Worm (Caenorhabditis elegans) whole organism, young adult: ENCODE measurements around the gene F56D2.3.
A peak's percentile ranks its signal among the peaks of the same experiment; 100 is the strongest.

Source experiments
- B0019.2 ChIP-seq: fragments of 200-800 bp; sonication (Bioruptor generic); conservative IDR thresholded peaks from 2 replicates; pipeline ENCODE4 v1.3.6; 2022; ENCODE audit warnings: missing genetic modification reagents, missing genetic modification characterization, missing compliant biosample characterization
- B0035.1 ChIP-seq: sonication (generic microtip); optimal IDR thresholded peaks from 2 replicates; lab custom pipeline; 2016; ENCODE audit warnings: missing genetic modification characterization, mild to moderate bottlenecking, missing compliant biosample characterization, missing genotype, missing genetic modification reagents
- B0336.3 ChIP-seq: fragments of 200-800 bp; sonication (Bioruptor generic); IDR thresholded peaks from 2 replicates; pipeline ENCODE4 v1.3.6; 2022; ENCODE audit warnings: missing genetic modification characterization, missing compliant biosample characterization
- C06A6.2 ChIP-seq: fragments of 200-800 bp; sonication (Bioruptor generic); conservative IDR thresholded peaks from 2 replicates; pipeline ENCODE4 v1.3.6; 2022; ENCODE audit warnings: missing genetic modification characterization, missing compliant biosample characterization
- F10E7.11 ChIP-seq: sonication (generic microtip); optimal IDR thresholded peaks from 2 replicates; lab custom pipeline; 2017; ENCODE audit warnings: mild to moderate bottlenecking, missing genetic modification characterization, moderate library complexity, missing compliant biosample characterization
- F22D6.2 ChIP-seq: sonication (generic microtip); optimal IDR thresholded peaks from 2 replicates; lab custom pipeline; 2016; ENCODE audit warnings: mild to moderate bottlenecking, missing genetic modification characterization, missing compliant biosample characterization
- F52B5.7 ChIP-seq: sonication (generic microtip); optimal IDR thresholded peaks from 2 replicates; lab custom pipeline; 2016; ENCODE audit warnings: mild to moderate bottlenecking, missing genetic modification characterization, missing compliant biosample characterization
- F57C9.4 ChIP-seq: sonication (generic microtip); optimal IDR thresholded peaks from 2 replicates; lab custom pipeline; 2017; ENCODE audit warnings: mild to moderate bottlenecking, missing genetic modification characterization, missing compliant biosample characterization
- ama-1 ChIP-seq, 3 experiments: fragments of 150-350 bp in 1 of 3; sonication (generic microtip) in 2 of 3; optimal IDR thresholded peaks; 2 replicates each; lab custom pipeline; 2014 to 2018; ENCODE audit warnings: missing biosample characterization in 2 of 3, missing genetic modification characterization in 2 of 3, missing genetic modification reagents in 2 of 3
- aptf-3 ChIP-seq: fragments of 200-800 bp; sonication (Bioruptor generic); IDR thresholded peaks from 2 replicates; pipeline ENCODE4 v1.3.6; 2022; ENCODE audit warnings: missing genetic modification characterization, missing compliant biosample characterization
- atf-7 ChIP-seq: sonication (generic microtip); optimal IDR thresholded peaks from 2 replicates; lab custom pipeline; 2017; ENCODE audit warnings: mild to moderate bottlenecking, missing genetic modification characterization, missing compliant biosample characterization
- athp-1 ChIP-seq: sonication (generic microtip); optimal IDR thresholded peaks from 2 replicates; lab custom pipeline; 2017; ENCODE audit warnings: mild to moderate bottlenecking, missing genetic modification characterization, missing compliant biosample characterization
- attf-3 ChIP-seq: fragments of 200-800 bp; sonication (Bioruptor generic); conservative IDR thresholded peaks from 2 replicates; pipeline ENCODE4 v1.3.6; 2022; ENCODE audit warnings: missing genetic modification reagents, missing genetic modification characterization, missing compliant biosample characterization
- attf-5 ChIP-seq: fragments of 200-800 bp; sonication (Bioruptor generic); optimal IDR thresholded peaks from 2 replicates; lab custom pipeline; 2018; ENCODE audit warnings: mild to moderate bottlenecking, missing genetic modification characterization, missing compliant biosample characterization
- bed-1 ChIP-seq: fragments of 200-800 bp; sonication (Bioruptor generic); IDR thresholded peaks from 2 replicates; pipeline ENCODE4 v1.3.6; 2022; ENCODE audit warnings: missing genetic modification reagents, missing genetic modification characterization, missing compliant biosample characterization
- cebp-1 ChIP-seq, 2 experiments: fragments of 200-800 bp in 1 of 2; sonication (Bioruptor generic) in 1 of 2; sonication (generic microtip) in 1 of 2; IDR thresholded peaks in 1 of 2; optimal IDR thresholded peaks in 1 of 2; 2 replicates each; pipeline versions ENCODE4 v1.3.6 to Lab custom; 2017 to 2022; ENCODE audit warnings: missing compliant biosample characterization in 2 of 2, missing genetic modification characterization in 2 of 2, mild to moderate bottlenecking in 1 of 2, missing genetic modification reagents in 1 of 2, moderate library complexity in 1 of 2
- cebp-2 ChIP-seq: fragments of 200-800 bp; sonication (Bioruptor generic); IDR thresholded peaks from 2 replicates; pipeline ENCODE4 v1.3.6; 2022; ENCODE audit warnings: missing genetic modification characterization, missing compliant biosample characterization
- die-1 ChIP-seq: sonication (generic microtip); optimal IDR thresholded peaks from 2 replicates; lab custom pipeline; 2016; ENCODE audit warnings: missing genotype, mild to moderate bottlenecking, missing genetic modification characterization, missing compliant biosample characterization
- dox-1 ChIP-seq: fragments of 200-800 bp; sonication (Bioruptor generic); IDR thresholded peaks from 2 replicates; pipeline ENCODE4 v1.3.6; 2022; ENCODE audit warnings: missing genetic modification reagents, missing genetic modification characterization, missing compliant biosample characterization
- dpff-1 ChIP-seq: sonication (generic microtip); optimal IDR thresholded peaks from 2 replicates; lab custom pipeline; 2017; ENCODE audit warnings: mild to moderate bottlenecking, missing genetic modification characterization, missing compliant biosample characterization
- egl-18 ChIP-seq: fragments of 200-800 bp; sonication (Bioruptor generic); IDR thresholded peaks from 2 replicates; pipeline ENCODE4 v1.3.6; 2022; ENCODE audit warnings: missing genetic modification reagents, missing genetic modification characterization, missing compliant biosample characterization
- egl-44 ChIP-seq: fragments of 200-800 bp; sonication (Bioruptor generic); IDR thresholded peaks from 2 replicates; pipeline ENCODE4 v1.3.6; 2022; ENCODE audit warnings: missing genetic modification reagents, missing genetic modification characterization, missing compliant biosample characterization
- ekl-4 ChIP-seq: fragments of 200-800 bp; sonication (Bioruptor generic); IDR thresholded peaks from 2 replicates; pipeline ENCODE4 v1.3.6; 2022; ENCODE audit warnings: missing genetic modification reagents, missing genetic modification characterization, missing compliant biosample characterization
- fkh-3 ChIP-seq: sonication (generic microtip); optimal IDR thresholded peaks from 2 replicates; lab custom pipeline; 2016; ENCODE audit warnings: mild to moderate bottlenecking, missing genetic modification characterization, missing compliant biosample characterization
- hmg-1.2 ChIP-seq: fragments of 200-800 bp; sonication (Bioruptor generic); IDR thresholded peaks from 2 replicates; pipeline ENCODE4 v1.3.6; 2022; ENCODE audit warnings: missing genetic modification reagents, missing genetic modification characterization, missing compliant biosample characterization
- hsf-1 ChIP-seq: fragments of 200-800 bp; sonication (Bioruptor generic); IDR thresholded peaks from 2 replicates; pipeline ENCODE4 v1.3.6; 2022; ENCODE audit warnings: missing genetic modification reagents, missing genetic modification characterization, missing compliant biosample characterization
- madf-3 ChIP-seq: fragments of 200-800 bp; sonication (Bioruptor generic); IDR thresholded peaks from 2 replicates; pipeline ENCODE4 v1.3.6; 2022; ENCODE audit warnings: missing genetic modification reagents, missing genetic modification characterization, missing compliant biosample characterization
- nfya-2 ChIP-seq: fragments of 200-800 bp; sonication (Bioruptor generic); IDR thresholded peaks from 2 replicates; pipeline ENCODE4 v1.3.6; 2022; ENCODE audit warnings: missing genetic modification reagents, missing genetic modification characterization, missing compliant biosample characterization
- nhr-90 ChIP-seq: sonication (generic microtip); optimal IDR thresholded peaks from 2 replicates; lab custom pipeline; 2016; ENCODE audit warnings: missing genotype, mild to moderate bottlenecking, missing genetic modification characterization, missing compliant biosample characterization
- rec-8 ChIP-seq, 2 experiments: sonication (generic microtip); optimal IDR thresholded peaks; 2 replicates each; lab custom pipeline; 2016; ENCODE audit warnings: mild to moderate bottlenecking in 2 of 2, missing genetic modification characterization in 2 of 2, missing genetic modification reagents in 2 of 2, missing genotype in 2 of 2, missing biosample characterization in 1 of 2, missing compliant biosample characterization in 1 of 2, moderate library complexity in 1 of 2
- snpc-3.4 ChIP-seq: sonication (generic microtip); optimal IDR thresholded peaks from 2 replicates; lab custom pipeline; 2017; ENCODE audit warnings: missing genetic modification characterization, mild to moderate bottlenecking, missing compliant biosample characterization, antibody characterized with exemption, moderate library complexity, missing genotype, missing genetic modification reagents
- tbp1 ChIP-seq: fragments of 200-800 bp; sonication (Bioruptor generic); optimal IDR thresholded peaks from 2 replicates; lab custom pipeline; 2018; ENCODE audit warnings: mild to moderate bottlenecking, missing genetic modification characterization, missing compliant biosample characterization
- unc-130 ChIP-seq: sonication (generic microtip); optimal IDR thresholded peaks from 2 replicates; lab custom pipeline; 2016; ENCODE audit warnings: missing genetic modification reagents, missing genetic modification characterization, missing compliant biosample characterization
- unc-62 ChIP-seq: fragments of 150-350 bp; optimal IDR thresholded peaks from 2 replicates; lab custom pipeline; 2014; ENCODE audit warnings: missing biosample characterization, missing genetic modification reagents, missing genetic modification characterization
- xnd-1 ChIP-seq: sonication (generic microtip); optimal IDR thresholded peaks from 2 replicates; lab custom pipeline; 2016; ENCODE audit warnings: missing genotype, missing genetic modification reagents, missing genetic modification characterization, missing compliant biosample characterization
- ztf-18 ChIP-seq: sonication (generic microtip); optimal IDR thresholded peaks from 2 replicates; lab custom pipeline; 2016; ENCODE audit warnings: missing genotype, mild to moderate bottlenecking, missing genetic modification characterization, missing compliant biosample characterization
- ztf-22 ChIP-seq: fragments of 200-800 bp; sonication (Bioruptor generic); optimal IDR thresholded peaks from 2 replicates; lab custom pipeline; 2018; ENCODE audit warnings: mild to moderate bottlenecking, missing genetic modification characterization, moderate library complexity, missing compliant biosample characterization
- ztf-26 ChIP-seq: sonication (generic microtip); optimal IDR thresholded peaks from 2 replicates; lab custom pipeline; 2017; ENCODE audit warnings: missing genetic modification characterization, missing compliant biosample characterization

Gene F56D2.3

ce11 chrIII:5557246-5557819 lies 27.4 kb upstream of the F56D2.3 start, which contains the start of gene rpc-2 (continued):
- no peak for TF ChIP-seq unc-130
- no peak for TF ChIP-seq F22D6.2 (tag; lab: Kevin White, UChicago)
- no peak for TF ChIP-seq cebp-1 (GFP tag; IDR thresholded peaks at IDR 0.05; lab: Robert Waterston, UW)
- peak; percentile 55 for TF ChIP-seq cebp-1 (tag; optimal IDR thresholded peaks at IDR 0.05; lab: Kevin White, UChicago)
- no peak for TF ChIP-seq attf-5 (GFP tag; lab: Kevin White, UChicago)
- no peak for TF ChIP-seq B0019.2
- no peak for TF ChIP-seq ztf-18 (tag; lab: Kevin White, UChicago)
- TF ChIP-seq unc-62 (GFP tag; lab: Kevin White, UChicago) = no peak
- TF ChIP-seq cebp-2 (GFP tag; lab: Robert Waterston, UW) = 0 out of 2 replicates have a peak, but pooled peaks have one; percentile 34
- TF ChIP-seq ama-1 (optimal IDR thresholded peaks at IDR 0.05; lab: Kevin White, UChicago) = peak; percentile 52
- no peak for TF ChIP-seq ama-1 (GFP tag; optimal IDR thresholded peaks at IDR 0.05; lab: Kevin White, UChicago)
- TF ChIP-seq hmg-1.2 (GFP tag; lab: Robert Waterston, UW) = 0 out of 2 replicates have a peak, but pooled peaks have one; percentile 16
- TF ChIP-seq egl-44 (GFP tag; lab: Robert Waterston, UW) = 0 out of 2 replicates have a peak, but pooled peaks have one; percentile 57
- peak; percentile 69 for TF ChIP-seq F52B5.7 (tag; lab: Kevin White, UChicago)
- no peak for TF ChIP-seq bed-1 (GFP tag; lab: Robert Waterston, UW)
- TF ChIP-seq dox-1 (GFP tag; lab: Robert Waterston, UW) = 0 out of 2 replicates have a peak, but pooled peaks have one; percentile 15
- peak; percentile 9 for TF ChIP-seq B0035.1 (tag; lab: Kevin White, UChicago)
- peak; percentile 18 for TF ChIP-seq F10E7.11
- TF ChIP-seq atf-7 = peak; percentile 44
- no peak for TF ChIP-seq snpc-3.4 (tag; lab: Kevin White, UChicago)
- peak; percentile 63; the same call in 1 of the 2 replicates for TF ChIP-seq B0336.3 (GFP tag; lab: Robert Waterston, UW)
- TF ChIP-seq madf-3 (GFP tag; lab: Robert Waterston, UW) = peak; percentile 47; the same call in 1 of the 2 replicates
- peak in 1 of 2 experiments; percentile 24 for TF ChIP-seq rec-8 (tag; optimal IDR thresholded peaks at IDR 0.05; lab: Kevin White, UChicago)
- TF ChIP-seq ztf-22 (GFP tag; lab: Kevin White, UChicago) = no peak
- TF ChIP-seq C06A6.2 (GFP tag; lab: Robert Waterston, UW) = 0 out of 2 replicates have a peak, but pooled peaks have one; percentile 39
- TF ChIP-seq nhr-90 (tag; lab: Kevin White, UChicago) = peak; percentile 59
- TF ChIP-seq ekl-4 = peak; percentile 51
- peak; percentile 74 for TF ChIP-seq dpff-1 (tag; lab: Kevin White, UChicago)
- peak; percentile 32 for TF ChIP-seq fkh-3
- peak; percentile 72 for TF ChIP-seq hsf-1
- no peak for TF ChIP-seq F57C9.4 (tag; lab: Kevin White, UChicago)
- peak; percentile 3 for TF ChIP-seq ztf-26 (tag; lab: Kevin White, UChicago)
- no peak for TF ChIP-seq egl-18 (GFP tag; lab: Robert Waterston, UW)
- TF ChIP-seq tbp1 (GFP tag; lab: Kevin White, UChicago) = no peak
- peak; percentile 70 for TF ChIP-seq athp-1 (tag; lab: Kevin White, UChicago)
- TF ChIP-seq aptf-3 = 0 out of 2 replicates have a peak, but pooled peaks have one; percentile 27
- no peak for TF ChIP-seq die-1 (tag; lab: Kevin White, UChicago)
- 0 out of 2 replicates have a peak, but pooled peaks have one; percentile 76 for TF ChIP-seq nfya-2 (GFP tag; lab: Robert Waterston, UW)
- no peak for TF ChIP-seq attf-3 (GFP tag; lab: Robert Waterston, UW)
- no peak for TF ChIP-seq xnd-1 (tag; lab: Kevin White, UChicago)
